Worm (Caenorhabditis elegans): ENCODE data around the gene T04H1.13.
A peak's percentile ranks its signal among the peaks of the same experiment; 100 is the strongest.

DNA sequence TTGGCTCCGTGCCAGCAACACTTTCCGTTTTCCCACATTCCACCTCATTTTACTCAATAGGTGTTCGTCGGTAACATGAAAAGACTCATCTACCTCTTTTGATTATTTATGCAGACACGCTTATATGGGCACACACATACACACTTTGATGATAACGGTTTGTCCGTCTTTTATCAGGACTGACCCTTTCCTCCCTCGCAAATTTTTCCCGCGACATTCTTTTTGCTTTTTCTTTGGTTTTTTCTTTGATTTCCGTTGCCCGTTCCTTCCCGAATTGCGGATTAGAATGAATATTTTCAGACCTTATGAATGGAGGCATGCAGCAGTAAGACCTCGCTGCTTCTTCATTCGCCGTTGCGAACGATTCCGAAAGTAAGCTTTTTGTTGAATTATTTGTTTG, 31.8 kb downstream of the T04H1.13 start, which contains the start of gene vab-8:
- TF ChIP-seq nhr-237 (tag; optimal IDR thresholded peaks at IDR 0.05) (no peak), Y48G9A.11 (GFP tag; IDR thresholded peaks at IDR 0.05) (no peak), nhr-28 (tag; optimal IDR thresholded peaks at IDR 0.05) (peak; percentile 46), nhr-102 (tag; optimal IDR thresholded peaks at IDR 0.05) (no peak), dve-1 (tag; optimal IDR thresholded peaks at IDR 0.05; ENCODE audit: insufficient read depth) (no peak)

Measured in whole organism, L4 larva.